Worm (Caenorhabditis elegans): ENCODE results near the gene nono-1.

The nono-1 gene

ce11 chrIII:5948162-5948933 is 9.7 kb downstream of the nono-1 start, which contains the start of the genes F25B5.6 and F25B5.3:
Gene F25B5.6 (minus strand): TSS chrIII:5948733.
Gene F25B5.3 (plus strand): TSS chrIII:5948883.
- peak; percentile 34 for TF ChIP-seq F23B12.7 (tag; optimal IDR thresholded peaks at IDR 0.05; ENCODE audit: insufficient read depth)
- no peak for TF ChIP-seq Y95B8A.8 (GFP tag; IDR thresholded peaks at IDR 0.05)
- TF ChIP-seq hrde-1 (tag; optimal IDR thresholded peaks at IDR 0.05; ENCODE audit: borderline replicate concordance): no peak
- 0 out of 2 replicates have a peak, but pooled peaks have one; percentile 14 for TF ChIP-seq mcd-1 (GFP tag; IDR thresholded peaks at IDR 0.05)
- no peak for TF ChIP-seq B0019.2 (GFP tag; conservative IDR thresholded peaks at IDR 0.05)
- TF ChIP-seq madf-8 (GFP tag; conservative IDR thresholded peaks at IDR 0.05): no peak
- no peak for TF ChIP-seq dox-1 (GFP tag; IDR thresholded peaks at IDR 0.05)
- no peak for TF ChIP-seq gei-17 (GFP tag; optimal IDR thresholded peaks at IDR 0.05)
- no peak for TF ChIP-seq F22D6.2 (tag; optimal IDR thresholded peaks at IDR 0.05)
- no peak for TF ChIP-seq hmg-1.2 (GFP tag; IDR thresholded peaks at IDR 0.05)
- 0 out of 2 replicates have a peak, but pooled peaks have one; percentile 23 for TF ChIP-seq Y53G8AR.9 (GFP tag; conservative IDR thresholded peaks at IDR 0.05)
- TF ChIP-seq hsf-1 (GFP tag; IDR thresholded peaks at IDR 0.05): no peak
- TF ChIP-seq cebp-1 (GFP tag; IDR thresholded peaks at IDR 0.05): no peak
- TF ChIP-seq cebp-1 (tag; optimal IDR thresholded peaks at IDR 0.05): peak; percentile 18

ce11 chrIII:5945865-5946264 is 12.2 kb downstream of the nono-1 start, which contains the start of gene F25B5.5:
Gene F25B5.5 (minus strand): TSS chrIII:5946124.
- TF ChIP-seq snpc-1.1 (tag; optimal IDR thresholded peaks at IDR 0.05; ENCODE audit: insufficient read depth): no peak
- TF ChIP-seq zfh-2 (GFP tag; conservative IDR thresholded peaks at IDR 0.05): no peak
- TF ChIP-seq madf-3 (GFP tag; IDR thresholded peaks at IDR 0.05): 0 out of 2 replicates have a peak, but pooled peaks have one; percentile 12
- TF ChIP-seq F49E8.2 (tag; optimal IDR thresholded peaks at IDR 0.05; ENCODE audit: insufficient read depth): no peak
- no peak for TF ChIP-seq ceh-91 (GFP tag; IDR thresholded peaks at IDR 0.05)
- TF ChIP-seq let-526 (GFP tag; IDR thresholded peaks at IDR 0.05): no peak
- TF ChIP-seq egl-44 (GFP tag; IDR thresholded peaks at IDR 0.05): 0 out of 2 replicates have a peak, but pooled peaks have one; percentile 27
- TF ChIP-seq gei-17 (GFP tag; optimal IDR thresholded peaks at IDR 0.05): no peak
- TF ChIP-seq lin-26 (GFP tag; IDR thresholded peaks at IDR 0.05): 0 out of 2 replicates have a peak, but pooled peaks have one; percentile 32
- TF ChIP-seq lin-35 (GFP tag; optimal IDR thresholded peaks at IDR 0.05): peak in 1 of 3 experiments; percentile 32
- TF ChIP-seq lin-54 (GFP tag; optimal IDR thresholded peaks at IDR 0.05): no peak
- TF ChIP-seq cebp-1 (GFP tag; IDR thresholded peaks at IDR 0.05): no peak
- TF ChIP-seq cebp-1 (tag; optimal IDR thresholded peaks at IDR 0.05): peak; percentile 22
- peak; percentile 53 for TF ChIP-seq ama-1 (optimal IDR thresholded peaks at IDR 0.05)
- TF ChIP-seq ama-1 (GFP tag; optimal IDR thresholded peaks at IDR 0.05): no peak
- TF ChIP-seq ekl-4 (GFP tag; IDR thresholded peaks at IDR 0.05): 0 out of 2 replicates have a peak, but pooled peaks have one; percentile 45
- no peak for TF ChIP-seq F10E7.11 (tag; optimal IDR thresholded peaks at IDR 0.05)

ce11 chrIII:5943368-5944180 is 14.5 kb downstream of the nono-1 start:
- peak; percentile 62 for TF ChIP-seq F52B5.7 (tag; optimal IDR thresholded peaks at IDR 0.05)
- peak; percentile 27 for TF ChIP-seq zim-3 (tag; optimal IDR thresholded peaks at IDR 0.05)
- TF ChIP-seq nfyb-1 (GFP tag; IDR thresholded peaks at IDR 0.05): peak; percentile 86
- TF ChIP-seq mel-28 (tag; optimal IDR thresholded peaks at IDR 0.05; ENCODE audit: borderline replicate concordance): peak; percentile 69
- TF ChIP-seq lin-54 (GFP tag; optimal IDR thresholded peaks at IDR 0.05): peak; percentile 62
- TF ChIP-seq snpc-1.1 (tag; optimal IDR thresholded peaks at IDR 0.05; ENCODE audit: insufficient read depth): peak; percentile 73
- TF ChIP-seq somi-1 (GFP tag; optimal IDR thresholded peaks at IDR 0.05): peak; percentile 30
- TF ChIP-seq sptf-2 (GFP tag; optimal IDR thresholded peaks at IDR 0.05): no peak
- TF ChIP-seq mxl-1 (tag; optimal IDR thresholded peaks at IDR 0.05): peak; percentile 49
- 0 out of 2 replicates have a peak, but pooled peaks have one; percentile 2 for TF ChIP-seq nfya-2 (GFP tag; IDR thresholded peaks at IDR 0.05)
- TF ChIP-seq rcor-1 (GFP tag; IDR thresholded peaks at IDR 0.05): peak; percentile 73
- peak; percentile 51 for TF ChIP-seq T07F8.4 (tag; optimal IDR thresholded peaks at IDR 0.05)
- peak; percentile 15 for TF ChIP-seq pbrm-1 (GFP tag; IDR thresholded peaks at IDR 0.05)
- peak in 1 of 2 experiments; percentile 15 for TF ChIP-seq rec-8 (tag; optimal IDR thresholded peaks at IDR 0.05)
- no peak; the same call in 1 of the 2 replicates for TF ChIP-seq egrh-3 (GFP tag; IDR thresholded peaks at IDR 0.05)
